Fruit fly (Drosophila melanogaster) whole organism, prepupa: ENCODE results near the gene Uba5.
A peak's percentile ranks its signal among the peaks of the same experiment; 100 is the strongest.

Source experiments
- Blimp-1 ChIP-seq: fragments of 200-800 bp; sonication (Bioruptor generic); optimal IDR thresholded peaks from 3 replicates; lab custom pipeline; 2017; ENCODE audit warnings: missing biosample characterization, missing genetic modification characterization, mild to moderate bottlenecking, moderate library complexity, missing genetic modification reagents
- CG10631 ChIP-seq: fragments of 200-800 bp; sonication (Bioruptor generic); optimal IDR thresholded peaks from 2 replicates; lab custom pipeline; 2016; ENCODE audit warnings: missing biosample characterization, missing genetic modification characterization
- CG10669 ChIP-seq: fragments of 200-800 bp; sonication (Bioruptor generic); optimal IDR thresholded peaks from 3 replicates; lab custom pipeline; 2018; ENCODE audit warnings: missing biosample characterization, mild to moderate bottlenecking, missing genetic modification characterization, moderate library complexity
- CG11294 ChIP-seq: fragments of 200-800 bp; sonication (Bioruptor generic); IDR thresholded peaks from 2 replicates; pipeline ENCODE4 v1.3.6; 2022; ENCODE audit warnings: missing biosample characterization, missing genetic modification characterization
- CG15336 ChIP-seq: fragments of 200-800 bp; sonication (Bioruptor generic); IDR thresholded peaks from 2 replicates; pipeline ENCODE4 v1.3.6; 2022; ENCODE audit warnings: missing biosample characterization, missing genetic modification characterization
- CG31627 ChIP-seq: fragments of 200-800 bp; sonication (Bioruptor generic); optimal IDR thresholded peaks from 3 replicates; lab custom pipeline; 2016; ENCODE audit warnings: missing biosample characterization, missing genetic modification characterization
- CG32006 ChIP-seq: fragments of 200-800 bp; sonication (Bioruptor generic); optimal IDR thresholded peaks from 3 replicates; lab custom pipeline; 2017; ENCODE audit warnings: missing biosample characterization, mild to moderate bottlenecking, missing genetic modification characterization
- CG34406 ChIP-seq: fragments of 200-800 bp; sonication (Bioruptor generic); optimal IDR thresholded peaks from 3 replicates; lab custom pipeline; 2016; ENCODE audit warnings: missing biosample characterization, missing genetic modification characterization
- CG3919 ChIP-seq: fragments of 200-800 bp; sonication (Bioruptor generic); optimal IDR thresholded peaks from 3 replicates; lab custom pipeline; 2016; ENCODE audit warnings: missing biosample characterization, missing genetic modification characterization
- CG6792 ChIP-seq: fragments of 200-800 bp; sonication (Bioruptor generic); optimal IDR thresholded peaks from 3 replicates; lab custom pipeline; 2016; ENCODE audit warnings: missing biosample characterization, missing genetic modification characterization
- CG6808 ChIP-seq: fragments of 200-800 bp; sonication (Bioruptor generic); optimal IDR thresholded peaks from 3 replicates; lab custom pipeline; 2017; ENCODE audit warnings: missing biosample characterization, missing genetic modification characterization, mild to moderate bottlenecking, moderate library complexity, missing genetic modification reagents
- CG6854 ChIP-seq: fragments of 200-800 bp; sonication (Bioruptor generic); optimal IDR thresholded peaks from 2 replicates; lab custom pipeline; 2017; ENCODE audit warnings: missing biosample characterization, mild to moderate bottlenecking, missing genetic modification characterization
- CG8119 ChIP-seq: fragments of 200-800 bp; sonication (Bioruptor generic); IDR thresholded peaks from 3 replicates; pipeline ENCODE4 v1.3.6; 2022; ENCODE audit warnings: missing biosample characterization, missing genetic modification characterization
- CG8632 ChIP-seq: fragments of 200-800 bp; sonication (Bioruptor generic); optimal IDR thresholded peaks from 3 replicates; lab custom pipeline; 2016; ENCODE audit warnings: missing biosample characterization, missing genetic modification characterization
- CG9139 ChIP-seq: fragments of 200-800 bp; sonication (Bioruptor generic); optimal IDR thresholded peaks from 3 replicates; lab custom pipeline; 2017; ENCODE audit warnings: missing biosample characterization, mild to moderate bottlenecking, missing genetic modification characterization
- Eip78C ChIP-seq: fragments of 200-800 bp; sonication (Bioruptor generic); peaks from one replicate; lab custom pipeline; 2016; ENCODE audit warnings: missing biosample characterization, missing genetic modification characterization
- Eip93F ChIP-seq: fragments of 200-800 bp; sonication (Bioruptor generic); optimal IDR thresholded peaks from 2 replicates; lab custom pipeline; 2016; ENCODE audit warnings: missing biosample characterization, mild to moderate bottlenecking, missing genetic modification characterization
- Ets96B ChIP-seq: fragments of 200-800 bp; optimal IDR thresholded peaks from 2 replicates; lab custom pipeline; 2019; ENCODE audit warnings: missing biosample characterization, mild to moderate bottlenecking, missing genetic modification characterization, moderate library complexity
- Hr39 ChIP-seq: fragments of 200-800 bp; sonication (Bioruptor generic); optimal IDR thresholded peaks from 2 replicates; lab custom pipeline; 2016; ENCODE audit warnings: missing biosample characterization, missing genetic modification characterization
- Hr4 ChIP-seq: fragments of 200-800 bp; sonication (Bioruptor generic); optimal IDR thresholded peaks from 3 replicates; lab custom pipeline; 2016; ENCODE audit warnings: missing biosample characterization, missing genetic modification characterization
- Lpt ChIP-seq: fragments of 200-800 bp; sonication (Bioruptor generic); optimal IDR thresholded peaks from 3 replicates; lab custom pipeline; 2016; ENCODE audit warnings: missing biosample characterization, missing genetic modification characterization
- Met ChIP-seq: fragments of 200-800 bp; sonication (Bioruptor generic); optimal IDR thresholded peaks from 3 replicates; lab custom pipeline; 2016; ENCODE audit warnings: missing biosample characterization, missing genetic modification characterization
- Smox ChIP-seq: fragments of 200-800 bp; sonication (Bioruptor generic); optimal IDR thresholded peaks from 3 replicates; lab custom pipeline; 2016; ENCODE audit warnings: missing biosample characterization, missing genetic modification characterization
- Sox102F ChIP-seq: fragments of 200-800 bp; sonication (Bioruptor generic); optimal IDR thresholded peaks from 2 replicates; lab custom pipeline; 2016; ENCODE audit warnings: missing biosample characterization, mild to moderate bottlenecking, missing genetic modification characterization
- Sox14 ChIP-seq: fragments of 200-800 bp; sonication (Bioruptor generic); optimal IDR thresholded peaks from 3 replicates; lab custom pipeline; 2016; ENCODE audit warnings: missing biosample characterization, missing genetic modification characterization
- acj6 ChIP-seq: fragments of 200-800 bp; sonication (Bioruptor generic); optimal IDR thresholded peaks from 3 replicates; lab custom pipeline; 2016; ENCODE audit warnings: missing biosample characterization, missing genetic modification characterization
- cyc ChIP-seq: fragments of 200-800 bp; sonication (Bioruptor generic); optimal IDR thresholded peaks from 3 replicates; lab custom pipeline; 2016; ENCODE audit warnings: missing biosample characterization, missing genetic modification characterization
- eg ChIP-seq: fragments of 200-800 bp; sonication (Bioruptor generic); IDR thresholded peaks from 3 replicates; pipeline ENCODE4 v1.3.6; 2022; ENCODE audit warnings: missing biosample characterization, missing genetic modification characterization
- esn ChIP-seq: fragments of 200-800 bp; sonication (Bioruptor generic); optimal IDR thresholded peaks from 2 replicates; lab custom pipeline; 2016; ENCODE audit warnings: missing biosample characterization, mild to moderate bottlenecking, missing genetic modification characterization, moderate library complexity
- fd59A ChIP-seq: fragments of 200-800 bp; sonication (Bioruptor generic); optimal IDR thresholded peaks from 2 replicates; lab custom pipeline; 2017; ENCODE audit warnings: missing biosample characterization, mild to moderate bottlenecking, missing genetic modification characterization, missing genetic modification reagents
- fd85E ChIP-seq: fragments of 200-800 bp; sonication (Bioruptor generic); optimal IDR thresholded peaks from 3 replicates; lab custom pipeline; 2016; ENCODE audit warnings: missing biosample characterization, missing genetic modification characterization
- fkh ChIP-seq: fragments of 200-800 bp; sonication (Bioruptor generic); optimal IDR thresholded peaks from 3 replicates; lab custom pipeline; 2017; ENCODE audit warnings: missing biosample characterization, mild to moderate bottlenecking, missing genetic modification characterization, moderate library complexity
- lz ChIP-seq: fragments of 200-800 bp; sonication (Bioruptor generic); optimal IDR thresholded peaks from 3 replicates; lab custom pipeline; 2016; ENCODE audit warnings: missing biosample characterization, missing genetic modification characterization
- net ChIP-seq: fragments of 200-800 bp; sonication (Bioruptor generic); optimal IDR thresholded peaks from 3 replicates; lab custom pipeline; 2016; ENCODE audit warnings: missing biosample characterization, missing genetic modification characterization
- pdm3 ChIP-seq: fragments of 200-800 bp; sonication (Bioruptor generic); optimal IDR thresholded peaks from 3 replicates; lab custom pipeline; 2016; ENCODE audit warnings: missing biosample characterization, missing genetic modification characterization
- ss ChIP-seq, 2 experiments: fragments of 200-800 bp; sonication (Bioruptor generic); optimal IDR thresholded peaks; 2 replicates in 1 of 2; 3 replicates in 1 of 2; lab custom pipeline; 2017 to 2018; ENCODE audit warnings: mild to moderate bottlenecking in 2 of 2, missing biosample characterization in 2 of 2, missing genetic modification characterization in 2 of 2, moderate library complexity in 1 of 2
- svp ChIP-seq: fragments of 200-800 bp; sonication (Bioruptor generic); peaks from one replicate; lab custom pipeline; 2016; ENCODE audit warnings: missing biosample characterization, missing genetic modification characterization
- topi ChIP-seq: fragments of 200-800 bp; sonication (Bioruptor generic); optimal IDR thresholded peaks from 3 replicates; lab custom pipeline; 2016; ENCODE audit warnings: missing biosample characterization, missing genetic modification characterization
- vri ChIP-seq: fragments of 200-800 bp; sonication (Bioruptor generic); optimal IDR thresholded peaks from 3 replicates; lab custom pipeline; 2016; ENCODE audit warnings: missing biosample characterization, mild to moderate bottlenecking, missing genetic modification characterization

Gene Uba5

dm6 chrX:11483297-11483696 is at the start of gene Uba5:
Gene Uba5, plus strand, starts transcription at chrX:11483518.
- no peak for TF ChIP-seq CG8632
- TF ChIP-seq Ets96B: no peak
- peak; percentile 98 for TF ChIP-seq Blimp-1 (GFP tag; lab: Kevin White, UChicago)
- TF ChIP-seq fkh (GFP tag; lab: Kevin White, UChicago): no peak
- TF ChIP-seq svp (GFP tag; lab: Kevin White, UChicago): no peak
- no peak for TF ChIP-seq ss (GFP tag; optimal IDR thresholded peaks at IDR 0.05; lab: Kevin White, UChicago)
- no peak for TF ChIP-seq CG9139 (GFP tag; lab: Kevin White, UChicago)
- no peak for TF ChIP-seq fd59A (GFP tag; lab: Kevin White, UChicago)
- no peak for TF ChIP-seq Smox (GFP tag; lab: Kevin White, UChicago)
- peak; percentile 22 for TF ChIP-seq Eip78C (GFP tag; lab: Kevin White, UChicago)
- TF ChIP-seq fd85E (GFP tag; lab: Kevin White, UChicago): no peak
- TF ChIP-seq vri (GFP tag; lab: Kevin White, UChicago): no peak

dm6 chrX:11433930-11434329 is 49.4 kb upstream of the Uba5 start:
- TF ChIP-seq Eip93F (peak; percentile 5), CG6792 (GFP tag; lab: Kevin White, UChicago) (no peak)

- peak; percentile 85 for TF ChIP-seq fkh (GFP tag; lab: Kevin White, UChicago)
- no peak for TF ChIP-seq lz (GFP tag; lab: Kevin White, UChicago)
Observed at dm6 chrX:11439270-11439669, 44.0 kb upstream of the Uba5 start.

- TF ChIP-seq Eip78C (GFP tag; lab: Kevin White, UChicago) (peak; percentile 71), Smox (GFP tag; lab: Kevin White, UChicago) (peak; percentile 9), Met (GFP tag; lab: Kevin White, UChicago) (peak; percentile 33), svp (GFP tag; lab: Kevin White, UChicago) (peak; percentile 50), acj6 (GFP tag; lab: Kevin White, UChicago) (peak; percentile 5), CG8632 (peak; percentile 44), cyc (GFP tag; lab: Kevin White, UChicago) (no peak), eg (no peak), esn (GFP tag; lab: Kevin White, UChicago) (peak; percentile 29), CG10631 (GFP tag; lab: Kevin White, UChicago) (no peak), CG15336 (GFP tag; lab: Robert Waterston, UW) (0 out of 2 replicates have a peak, but pooled peaks have one; percentile 15), CG3919 (GFP tag; lab: Kevin White, UChicago) (no peak)
Observed at dm6 chrX:11440944-11441343, 42.4 kb upstream of the Uba5 start.

dm6 chrX:11441829-11442634 is 41.3 kb upstream of the Uba5 start, which contains the start of gene Sk1:
Gene Sk1, plus strand, starts transcription at chrX:11442539.
- TF ChIP-seq topi (peak; percentile 33), CG10669 (GFP tag; lab: Kevin White, UChicago) (no peak), Blimp-1 (GFP tag; lab: Kevin White, UChicago) (peak; percentile 5), Hr39 (GFP tag; lab: Kevin White, UChicago) (peak; percentile 28), pdm3 (peak; percentile 12), Eip78C (GFP tag; lab: Kevin White, UChicago) (peak; percentile 46), svp (GFP tag; lab: Kevin White, UChicago) (peak; percentile 74), CG32006 (GFP tag; lab: Kevin White, UChicago) (peak; percentile 27), Hr4 (GFP tag; lab: Kevin White, UChicago) (peak; percentile 27), Sox102F (no peak), CG11294 (0 out of 2 replicates have a peak, but pooled peaks have one; percentile 21), lz (GFP tag; lab: Kevin White, UChicago) (peak; percentile 40), net (peak; percentile 35), cyc (GFP tag; lab: Kevin White, UChicago) (peak; percentile 44), CG6854 (GFP tag; lab: Kevin White, UChicago) (no peak), vri (GFP tag; lab: Kevin White, UChicago) (peak; percentile 74), CG15336 (GFP tag; lab: Robert Waterston, UW) (peak; percentile 35; the same call in 1 of the 2 replicates), CG8632 (peak; percentile 9), Smox (GFP tag; lab: Kevin White, UChicago) (peak; percentile 26), CG34406 (GFP tag; lab: Kevin White, UChicago) (peak; percentile 37), Sox14 (GFP tag; lab: Kevin White, UChicago) (no peak), CG31627 (peak; percentile 19), esn (GFP tag; lab: Kevin White, UChicago) (peak; percentile 33), Met (GFP tag; lab: Kevin White, UChicago) (peak; percentile 45), Lpt (GFP tag; lab: Kevin White, UChicago) (peak; percentile 16), CG6808 (GFP tag; lab: Kevin White, UChicago) (no peak), CG10631 (GFP tag; lab: Kevin White, UChicago) (no peak), CG8119 (0 out of 3 replicates have a peak, but pooled peaks have one; percentile 27), acj6 (GFP tag; lab: Kevin White, UChicago) (peak; percentile 7)
